Fruit fly (Drosophila melanogaster): ENCODE data around the gene LysE.

dm6 chr3L:1233830-1234229 is 21.2 kb downstream of the LysE start, which contains the start of gene CG33966:
- TF ChIP-seq CG12744 (GFP tag; optimal IDR thresholded peaks at IDR 0.05) (no peak), luna (GFP tag; optimal IDR thresholded peaks at IDR 0.05) (no peak), CG3281 (GFP tag; optimal IDR thresholded peaks at IDR 0.05) (no peak), CG10274 (GFP tag; optimal IDR thresholded peaks at IDR 0.05) (no peak), Myb (GFP tag; optimal IDR thresholded peaks at IDR 0.05) (no peak)
